Worm (Caenorhabditis elegans): Measurements from ENCODE around the gene twk-17.

twk-17 gene

DNA sequence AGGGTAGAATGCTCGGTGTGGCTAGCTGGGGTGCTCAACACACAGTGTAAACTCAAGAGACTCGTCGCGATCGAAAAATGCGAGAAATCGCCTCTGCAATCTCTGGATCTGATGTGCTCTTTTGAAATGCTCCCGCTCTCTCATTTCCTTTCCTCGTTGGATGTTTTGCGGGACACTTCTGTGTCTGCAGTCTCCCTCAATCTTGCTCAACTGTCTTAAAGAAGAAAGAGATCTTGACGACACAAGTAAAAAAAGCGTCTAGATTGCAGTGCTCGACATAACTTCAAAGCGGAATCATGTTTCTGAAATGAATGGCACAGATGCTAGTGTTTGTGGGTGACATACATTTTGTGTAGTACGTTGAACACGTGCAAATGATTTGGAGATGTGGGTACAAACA lies 34.3 kb downstream of the twk-17 start:
- peak; percentile 28 for TF ChIP-seq fkh-4 (tag; optimal IDR thresholded peaks at IDR 0.05; ENCODE audit: borderline replicate concordance)
- TF ChIP-seq dsc-1 (tag; optimal IDR thresholded peaks at IDR 0.05): peak; percentile 76
- no peak for TF ChIP-seq efl-1 (optimal IDR thresholded peaks at IDR 0.05)
- peak in 1 of 2 experiments; percentile 15 for TF ChIP-seq efl-1 (GFP tag; optimal IDR thresholded peaks at IDR 0.05 in 1 of 2)
- TF ChIP-seq pag-3 (tag; optimal IDR thresholded peaks at IDR 0.05; ENCODE audit: borderline replicate concordance, insufficient read depth): peak; percentile 41
- TF ChIP-seq irx-1 (tag; optimal IDR thresholded peaks at IDR 0.05): peak; percentile 5
- no peak for TF ChIP-seq ceh-88 (GFP tag; IDR thresholded peaks at IDR 0.05)
- TF ChIP-seq snu-23 (GFP tag; optimal IDR thresholded peaks at IDR 0.05): peak; percentile 18
- TF ChIP-seq nhr-19 (GFP tag; conservative IDR thresholded peaks at IDR 0.05): 0 out of 2 replicates have a peak, but pooled peaks have one; percentile 7
- TF ChIP-seq nhr-71 (tag; optimal IDR thresholded peaks at IDR 0.05): peak; percentile 33
- TF ChIP-seq lin-14 (GFP tag; optimal IDR thresholded peaks at IDR 0.05): peak; percentile 69
- TF ChIP-seq vab-15 (tag; optimal IDR thresholded peaks at IDR 0.05): no peak
- TF ChIP-seq ztf-11 (tag; optimal IDR thresholded peaks at IDR 0.05): no peak
- no peak for TF ChIP-seq snpc-4 (tag; optimal IDR thresholded peaks at IDR 0.05)
- peak in 1 of 2 experiments; percentile 53 for TF ChIP-seq lsy-2 (tag; optimal IDR thresholded peaks at IDR 0.05)
- TF ChIP-seq hlh-17 (GFP tag; optimal IDR thresholded peaks at IDR 0.05; ENCODE audit: borderline replicate concordance): no peak
- TF ChIP-seq mep-1 (tag; optimal IDR thresholded peaks at IDR 0.05): peak; percentile 33
- TF ChIP-seq rnt-1 (tag; optimal IDR thresholded peaks at IDR 0.05): peak; percentile 68
- no peak for TF ChIP-seq egl-27 (tag; optimal IDR thresholded peaks at IDR 0.05)
- peak; percentile 29 for TF ChIP-seq nhr-20 (tag; optimal IDR thresholded peaks at IDR 0.05)
- TF ChIP-seq tbx-2 (tag; optimal IDR thresholded peaks at IDR 0.05): peak; percentile 1
- peak in 1 of 2 experiments; percentile 20 for TF ChIP-seq mdl-1 (tag; optimal IDR thresholded peaks at IDR 0.05)
- no peak for TF ChIP-seq alr-1 (tag; optimal IDR thresholded peaks at IDR 0.05; ENCODE audit: borderline replicate concordance)

DNA sequence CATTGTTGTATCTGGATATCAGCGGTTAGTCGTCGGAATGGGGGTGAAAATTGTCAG lies 34.5 kb downstream of the twk-17 start, which contains the start of the genes unc-98 and F08C6.18:
TSS of gene unc-98 (minus strand) at position 48 of the 57 bp plus-strand sequence.
TSS of gene F08C6.18 (minus strand) at position 57 of the 57 bp plus-strand sequence.
- no peak for TF ChIP-seq nhr-84 (tag; optimal IDR thresholded peaks at IDR 0.05)
- no peak for TF ChIP-seq nhr-90 (tag; optimal IDR thresholded peaks at IDR 0.05; ENCODE audit: poor library complexity)
- TF ChIP-seq snu-23 (GFP tag; optimal IDR thresholded peaks at IDR 0.05): no peak
- no peak for TF ChIP-seq nhr-76 (tag; optimal IDR thresholded peaks at IDR 0.05)
- no peak for TF ChIP-seq nhr-20 (tag; optimal IDR thresholded peaks at IDR 0.05)
- TF ChIP-seq xbp-1 (tag; optimal IDR thresholded peaks at IDR 0.05): no peak
- TF ChIP-seq snpc-4 (tag; optimal IDR thresholded peaks at IDR 0.05): no peak
- no peak for TF ChIP-seq sox-4 (tag; optimal IDR thresholded peaks at IDR 0.05)
- no peak for TF ChIP-seq lsy-2 (tag; optimal IDR thresholded peaks at IDR 0.05)
- TF ChIP-seq ztf-11 (tag; optimal IDR thresholded peaks at IDR 0.05): no peak
- TF ChIP-seq lin-13 (GFP tag; optimal IDR thresholded peaks at IDR 0.05): no peak
- TF ChIP-seq F16B12.6 (tag; optimal IDR thresholded peaks at IDR 0.05): no peak
- no peak for TF ChIP-seq mef-2 (tag; optimal IDR thresholded peaks at IDR 0.05)
- no peak for TF ChIP-seq lin-35 (GFP tag; optimal IDR thresholded peaks at IDR 0.05)
- no peak for TF ChIP-seq aha-1 (tag; optimal IDR thresholded peaks at IDR 0.05)
- TF ChIP-seq ceh-90 (tag; optimal IDR thresholded peaks at IDR 0.05): no peak

DNA sequence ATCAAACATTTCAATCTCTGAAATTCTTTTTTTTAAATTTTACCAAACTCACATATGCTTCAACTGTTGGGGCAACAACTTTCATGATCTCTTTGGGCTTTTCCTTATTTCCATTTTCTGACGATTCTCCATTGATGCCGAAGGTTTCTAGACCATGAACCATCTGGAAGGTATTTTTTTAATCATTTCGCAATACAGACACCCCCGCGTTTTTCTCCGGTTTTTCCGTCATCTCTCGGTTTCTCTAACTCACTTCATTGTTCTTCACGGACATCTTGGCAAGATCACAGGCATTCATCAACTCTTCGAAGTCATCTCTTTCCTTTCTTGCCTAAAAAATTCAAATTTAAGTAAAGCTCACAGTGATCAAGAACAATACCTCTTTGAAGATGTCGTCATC lies 34.7 kb downstream of the twk-17 start:
- TF ChIP-seq unc-30 (tag; optimal IDR thresholded peaks at IDR 0.05) (no peak), efl-1 (optimal IDR thresholded peaks at IDR 0.05) (no peak), efl-1 (GFP tag; optimal IDR thresholded peaks at IDR 0.05 in 1 of 2) (peak in 1 of 2 experiments; percentile 87), dsc-1 (tag; optimal IDR thresholded peaks at IDR 0.05) (peak; percentile 72)

DNA sequence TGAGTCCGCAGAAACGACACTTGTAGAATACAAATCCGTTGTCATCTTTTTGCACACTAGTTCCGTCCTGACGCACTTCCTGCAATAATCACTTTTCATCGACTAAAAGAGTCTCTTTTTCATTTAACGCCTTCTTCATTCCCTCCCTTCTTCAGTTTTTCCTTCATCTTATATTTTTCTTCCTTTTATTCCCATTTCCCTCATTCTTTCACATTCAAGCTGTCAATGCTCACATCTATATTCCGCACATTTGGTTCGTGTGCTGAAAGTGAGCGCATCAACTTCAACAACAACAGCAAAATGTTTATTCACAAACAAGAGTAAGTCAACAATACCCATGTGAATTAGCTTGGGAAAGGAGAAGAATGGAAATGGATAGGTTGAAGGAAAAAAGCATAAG lies 35.8 kb downstream of the twk-17 start, which contains the start of gene pcyt-1:
TSS of gene pcyt-1 (plus strand) at position 301 of the 400 bp plus-strand sequence.
- TF ChIP-seq hlh-4 (tag; optimal IDR thresholded peaks at IDR 0.05) (no peak), nhr-76 (tag; optimal IDR thresholded peaks at IDR 0.05) (no peak), dsc-1 (tag; optimal IDR thresholded peaks at IDR 0.05) (no peak), vab-15 (tag; optimal IDR thresholded peaks at IDR 0.05) (no peak), fkh-4 (tag; optimal IDR thresholded peaks at IDR 0.05; ENCODE audit: borderline replicate concordance) (no peak), nhr-19 (GFP tag; conservative IDR thresholded peaks at IDR 0.05) (no peak), fos-1 (tag; optimal IDR thresholded peaks at IDR 0.05) (no peak), elt-2 (tag; optimal IDR thresholded peaks at IDR 0.05) (no peak), lsy-2 (tag; optimal IDR thresholded peaks at IDR 0.05) (no peak), C04F5.9 (tag; optimal IDR thresholded peaks at IDR 0.05) (no peak), zag-1 (tag; optimal IDR thresholded peaks at IDR 0.05) (no peak), hlh-17 (GFP tag; optimal IDR thresholded peaks at IDR 0.05; ENCODE audit: borderline replicate concordance) (no peak), sup-37 (GFP tag; optimal IDR thresholded peaks at IDR 0.05) (no peak), ceh-90 (tag; optimal IDR thresholded peaks at IDR 0.05) (no peak), ztf-11 (tag; optimal IDR thresholded peaks at IDR 0.05) (no peak), irx-1 (tag; optimal IDR thresholded peaks at IDR 0.05) (no peak), unc-98 (GFP tag; IDR thresholded peaks at IDR 0.05) (no peak)
